Worm (Caenorhabditis elegans): ENCODE data around the gene cest-7.

Gene cest-7

DNA sequence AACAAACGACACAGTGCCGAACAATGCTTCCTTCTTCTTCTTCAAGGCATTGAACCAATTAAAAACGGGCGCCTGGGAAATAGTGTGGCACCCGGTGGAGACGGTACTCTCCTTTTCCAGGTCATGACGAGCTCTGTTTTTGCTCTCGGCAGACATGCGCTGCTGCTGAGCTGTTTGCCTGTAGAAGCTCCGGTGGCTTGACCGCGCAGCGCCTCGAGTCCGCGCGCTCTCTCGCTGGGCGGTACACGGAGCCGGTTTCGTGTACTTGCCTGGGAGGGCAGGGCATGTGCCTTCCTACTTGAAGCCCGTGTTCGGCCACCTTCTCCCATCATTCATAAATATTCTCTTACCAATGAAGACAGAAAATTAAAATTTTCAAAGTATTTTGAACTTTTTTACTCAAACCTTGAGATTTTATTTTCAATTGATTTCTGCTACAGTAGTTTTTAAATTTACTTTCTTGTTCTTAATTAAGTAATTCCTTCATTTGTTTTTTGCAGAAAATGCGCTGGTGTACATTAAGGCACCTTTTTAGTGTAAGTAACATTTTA lies 30.7 kb downstream of the cest-7 start, which contains the start of gene E01G6.1:
Gene E01G6.1, plus strand, starts transcription at position 501 of the 551 bp plus-strand sequence.
- TF ChIP-seq cnd-1 (tag; optimal IDR thresholded peaks at IDR 0.05): no peak
- no peak for TF ChIP-seq ceh-39 (tag; optimal IDR thresholded peaks at IDR 0.05)
- TF ChIP-seq tbx-8 (GFP tag; optimal IDR thresholded peaks at IDR 0.05): no peak
- TF ChIP-seq lin-13 (tag; optimal IDR thresholded peaks at IDR 0.05): no peak
- no peak for TF ChIP-seq snpc-4 (tag; optimal IDR thresholded peaks at IDR 0.05)
- no peak for TF ChIP-seq hlh-1 (tag; optimal IDR thresholded peaks at IDR 0.05)
- TF ChIP-seq M03D4.4 (tag; optimal IDR thresholded peaks at IDR 0.05): no peak
- no peak for TF ChIP-seq ceh-83 (GFP tag; optimal IDR thresholded peaks at IDR 0.05)
- TF ChIP-seq mep-1 (tag; optimal IDR thresholded peaks at IDR 0.05): no peak
- TF ChIP-seq mls-2 (tag; optimal IDR thresholded peaks at IDR 0.05): no peak
- TF ChIP-seq mab-5 (tag; optimal IDR thresholded peaks at IDR 0.05): no peak
- TF ChIP-seq unc-120 (tag; optimal IDR thresholded peaks at IDR 0.05; ENCODE audit: poor library complexity, severe bottlenecking): no peak
- no peak for TF ChIP-seq ztf-11 (tag; optimal IDR thresholded peaks at IDR 0.05)
- no peak for TF ChIP-seq blmp-1 (tag; optimal IDR thresholded peaks at IDR 0.05)
- TF ChIP-seq bed-3 (GFP tag; optimal IDR thresholded peaks at IDR 0.05): no peak
- no peak for TF ChIP-seq unc-39 (tag; optimal IDR thresholded peaks at IDR 0.05)

DNA sequence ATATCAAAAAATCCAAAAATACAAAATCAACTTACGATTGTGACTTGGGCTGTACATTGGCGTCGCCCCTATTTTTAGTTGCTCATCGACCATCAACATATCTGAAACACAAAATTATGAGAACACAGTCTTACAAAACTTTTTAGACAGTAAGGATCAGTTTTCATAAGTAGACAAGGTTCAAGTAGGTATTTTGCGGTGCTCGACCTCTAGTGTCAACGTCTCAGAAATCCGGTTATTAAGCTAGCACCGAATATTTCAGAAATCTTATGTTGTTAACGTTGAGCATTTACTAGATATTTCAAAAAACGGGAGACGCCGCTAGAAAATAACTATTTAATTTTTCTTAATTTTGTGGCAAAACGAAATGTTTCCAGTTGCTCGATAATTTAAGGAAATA lies 41.1 kb downstream of the cest-7 start, which contains the start of gene otpl-8:
Gene otpl-8, minus strand, starts transcription at position 101 of the 400 bp plus-strand sequence.
- TF ChIP-seq ztf-11 (tag; optimal IDR thresholded peaks at IDR 0.05) (no peak), ceh-83 (GFP tag; optimal IDR thresholded peaks at IDR 0.05) (no peak), M03D4.4 (tag; optimal IDR thresholded peaks at IDR 0.05) (no peak), mls-2 (tag; optimal IDR thresholded peaks at IDR 0.05) (no peak), ceh-39 (tag; optimal IDR thresholded peaks at IDR 0.05) (no peak), ham-2 (GFP tag; optimal IDR thresholded peaks at IDR 0.05) (no peak), pha-4 (tag; optimal IDR thresholded peaks at IDR 0.05) (no peak), unc-62 (GFP tag; optimal IDR thresholded peaks at IDR 0.05) (no peak)

DNA sequence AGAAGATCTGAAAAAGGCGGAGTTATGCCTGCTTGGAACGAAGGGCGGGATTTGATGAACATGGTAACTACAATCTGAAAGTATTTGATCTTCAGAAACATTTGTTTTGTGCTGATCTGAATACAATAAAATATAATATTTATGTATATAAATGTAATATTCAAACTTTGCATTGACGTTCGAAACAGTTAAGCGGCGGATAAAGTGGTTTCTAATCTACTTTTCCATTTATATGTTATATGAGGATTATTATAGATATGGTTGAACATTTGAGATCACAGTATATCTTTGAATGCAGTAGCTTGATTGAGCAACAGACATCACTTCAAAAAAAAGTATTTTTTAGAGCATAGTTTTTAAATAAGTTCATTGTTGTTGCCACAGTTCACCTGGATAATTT lies 44.1 kb downstream of the cest-7 start, which contains the start of gene H19J13.2:
Gene H19J13.2, minus strand, starts transcription at position 101 of the 400 bp plus-strand sequence.
- TF ChIP-seq hlh-1 (tag; optimal IDR thresholded peaks at IDR 0.05) (no peak), nhr-2 (tag; optimal IDR thresholded peaks at IDR 0.05) (no peak), mab-5 (tag; optimal IDR thresholded peaks at IDR 0.05) (no peak), bed-3 (GFP tag; optimal IDR thresholded peaks at IDR 0.05) (no peak), ceh-39 (tag; optimal IDR thresholded peaks at IDR 0.05) (no peak), ztf-11 (tag; optimal IDR thresholded peaks at IDR 0.05) (no peak), ceh-43 (GFP tag; optimal IDR thresholded peaks at IDR 0.05) (no peak), unc-39 (tag; optimal IDR thresholded peaks at IDR 0.05) (no peak), zip-8 (tag; optimal IDR thresholded peaks at IDR 0.05) (no peak)

DNA sequence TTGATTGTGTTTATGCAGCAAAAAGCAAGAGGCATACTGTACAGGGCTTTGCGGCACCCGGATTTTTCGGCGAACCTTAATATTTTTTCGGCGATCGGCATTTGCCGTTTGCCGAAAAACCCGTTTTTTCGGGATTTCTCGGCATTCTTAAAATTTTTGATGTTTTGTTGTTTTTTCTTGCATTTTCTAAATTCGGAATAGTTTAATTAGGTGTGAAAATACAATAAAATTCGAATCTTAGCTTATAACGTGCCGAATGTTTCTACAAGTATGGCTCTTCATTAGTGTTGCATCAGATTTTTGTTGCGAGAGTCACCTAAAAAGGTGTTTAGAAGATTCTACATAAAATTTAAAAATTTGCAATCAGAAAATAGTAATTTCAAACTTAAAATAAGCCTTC lies 45.8 kb downstream of the cest-7 start, which contains the start of gene C04B4.6:
Gene C04B4.6, minus strand, starts transcription at position 101 of the 400 bp plus-strand sequence.
- TF ChIP-seq unc-62 (GFP tag; optimal IDR thresholded peaks at IDR 0.05): no peak
- no peak for TF ChIP-seq elt-3 (tag; optimal IDR thresholded peaks at IDR 0.05)

DNA sequence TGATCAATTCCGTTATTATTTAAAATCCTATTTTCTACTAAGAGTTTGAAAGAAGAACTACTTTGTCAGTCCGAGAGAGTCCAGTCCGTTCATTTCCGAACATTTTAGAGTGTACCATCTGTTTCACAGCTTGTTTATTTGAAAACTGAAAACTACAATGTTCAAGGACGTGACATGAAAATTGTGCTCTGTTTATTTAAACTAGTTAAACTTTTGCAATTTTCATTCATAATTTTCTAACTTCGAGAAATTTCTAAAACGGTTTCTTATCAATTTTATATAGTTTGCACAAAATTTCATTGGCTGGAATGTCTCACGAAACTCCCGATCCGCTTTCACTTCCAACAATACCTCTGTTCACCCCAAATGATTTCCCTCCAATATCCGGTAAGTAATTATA lies 50.7 kb downstream of the cest-7 start, which contains the start of gene C04B4.1:
Gene C04B4.1, plus strand, starts transcription at position 301 of the 400 bp plus-strand sequence.
- no peak for TF ChIP-seq M03D4.4 (tag; optimal IDR thresholded peaks at IDR 0.05)
- TF ChIP-seq lsy-2 (tag; optimal IDR thresholded peaks at IDR 0.05): no peak
- no peak for TF ChIP-seq nhr-28 (tag; optimal IDR thresholded peaks at IDR 0.05)

Data from whole organism, mixed stage, embryonic.